Worm (Caenorhabditis elegans) whole organism, L2 larva: ENCODE data around the gene sru-13.

Experiments used
- C34F6.9 ChIP-seq: fragments of 150-350 bp; optimal IDR thresholded peaks from 2 replicates; lab custom pipeline; 2014; ENCODE audit warnings: missing biosample characterization, missing genetic modification characterization
- F13H6.1 ChIP-seq: sonication (generic microtip); optimal IDR thresholded peaks from 2 replicates; lab custom pipeline; 2016; ENCODE audit warnings: missing genetic modification characterization, missing compliant biosample characterization
- R02D3.7 ChIP-seq: fragments of 150-350 bp; optimal IDR thresholded peaks from 2 replicates; lab custom pipeline; 2014; ENCODE audit warnings: missing biosample characterization, missing genetic modification characterization
- Y55F3AM.14 ChIP-seq: fragments of 200-800 bp; sonication (Bioruptor generic); optimal IDR thresholded peaks from 2 replicates; lab custom pipeline; 2018; ENCODE audit warnings: mild to moderate bottlenecking, missing genetic modification characterization, missing compliant biosample characterization
- ZK546.5 ChIP-seq: sonication (generic microtip); optimal IDR thresholded peaks from 2 replicates; lab custom pipeline; 2017; ENCODE audit warnings: missing biosample characterization, missing genetic modification characterization
- alr-1 ChIP-seq: fragments of 150-350 bp; optimal IDR thresholded peaks from 2 replicates; lab custom pipeline; 2014; ENCODE audit warnings: missing biosample characterization, missing genetic modification characterization
- aly-2 ChIP-seq: fragments of 150-350 bp; optimal IDR thresholded peaks from 2 replicates; lab custom pipeline; 2014; ENCODE audit warnings: missing biosample characterization, missing genetic modification characterization
- ama-1 ChIP-seq: fragments of 150-350 bp; optimal IDR thresholded peaks from 2 replicates; lab custom pipeline; 2018; ENCODE audit warnings: inconsistent platforms
- blmp-1 ChIP-seq: sonication (generic microtip); optimal IDR thresholded peaks from 2 replicates; lab custom pipeline; 2017; ENCODE audit warnings: missing genetic modification characterization, mild to moderate bottlenecking, missing compliant biosample characterization, antibody characterized with exemption, moderate library complexity; ENCODE audit not compliant: insufficient read depth
- ceh-16 ChIP-seq: fragments of 150-350 bp; optimal IDR thresholded peaks from 2 replicates; lab custom pipeline; 2014; ENCODE audit warnings: missing biosample characterization, missing genetic modification characterization
- ceh-82 ChIP-seq: fragments of 150-350 bp; optimal IDR thresholded peaks from 2 replicates; lab custom pipeline; 2014; ENCODE audit warnings: missing biosample characterization, missing genetic modification characterization
- crh-2 ChIP-seq: sonication (generic microtip); optimal IDR thresholded peaks from 2 replicates; lab custom pipeline; 2017; ENCODE audit warnings: missing biosample characterization, missing genetic modification characterization
- dmd-4 ChIP-seq: sonication (generic microtip); optimal IDR thresholded peaks from 2 replicates; lab custom pipeline; 2017; ENCODE audit warnings: missing biosample characterization, missing genetic modification characterization
- egl-27 ChIP-seq: sonication (generic microtip); optimal IDR thresholded peaks from 3 replicates; lab custom pipeline; 2017; ENCODE audit warnings: missing biosample characterization, missing genetic modification reagents, missing genetic modification characterization
- elt-1 ChIP-seq: fragments of 150-350 bp; optimal IDR thresholded peaks from 2 replicates; lab custom pipeline; 2014; ENCODE audit warnings: missing biosample characterization, missing genetic modification characterization
- elt-3 ChIP-seq: sonication (generic microtip); optimal IDR thresholded peaks from 2 replicates; lab custom pipeline; 2017; ENCODE audit warnings: missing biosample characterization, missing genetic modification characterization
- fos-1 ChIP-seq: fragments of 150-350 bp; optimal IDR thresholded peaks from 2 replicates; lab custom pipeline; 2014; ENCODE audit warnings: missing biosample characterization, missing genetic modification characterization
- gmeb-1 ChIP-seq: fragments of 150-350 bp; optimal IDR thresholded peaks from 2 replicates; lab custom pipeline; 2014; ENCODE audit warnings: missing biosample characterization, missing genetic modification characterization
- lin-11 ChIP-seq: fragments of 150-350 bp; sonication (generic microtip); optimal IDR thresholded peaks from 2 replicates; lab custom pipeline; 2014; ENCODE audit warnings: missing biosample characterization, missing genetic modification characterization, inconsistent platforms, mixed read lengths
- lin-13 ChIP-seq: fragments of 150-350 bp; optimal IDR thresholded peaks from 2 replicates; lab custom pipeline; 2014; ENCODE audit warnings: missing biosample characterization, missing genetic modification reagents, missing genetic modification characterization
- lin-39 ChIP-seq: fragments of 150-350 bp; optimal IDR thresholded peaks from 2 replicates; lab custom pipeline; 2014; ENCODE audit warnings: missing biosample characterization, missing genetic modification reagents, missing genetic modification characterization
- lsy-2 ChIP-seq, 2 experiments: fragments of 150-350 bp in 1 of 2; sonication (generic microtip) in 1 of 2; optimal IDR thresholded peaks; 2 replicates each; lab custom pipeline; 2014 to 2017; ENCODE audit warnings: missing biosample characterization in 2 of 2, missing genetic modification characterization in 2 of 2
- mab-5 ChIP-seq: fragments of 150-350 bp; optimal IDR thresholded peaks from 2 replicates; lab custom pipeline; 2014; ENCODE audit warnings: missing biosample characterization, missing genetic modification characterization
- mbf-1 ChIP-seq: sonication (generic microtip); optimal IDR thresholded peaks from 2 replicates; lab custom pipeline; 2017; ENCODE audit warnings: missing biosample characterization, missing genetic modification characterization
- mdl-1 ChIP-seq, 2 experiments: fragments of 150-350 bp in 1 of 2; sonication (generic microtip) in 1 of 2; optimal IDR thresholded peaks; 2 replicates each; lab custom pipeline; 2017; ENCODE audit warnings: missing biosample characterization in 2 of 2, missing genetic modification characterization in 2 of 2
- nhr-10 ChIP-seq: sonication (generic microtip); optimal IDR thresholded peaks from 2 replicates; lab custom pipeline; 2017; ENCODE audit warnings: missing biosample characterization, missing genetic modification characterization
- nhr-11 ChIP-seq: fragments of 150-350 bp; optimal IDR thresholded peaks from 2 replicates; lab custom pipeline; 2014; ENCODE audit warnings: missing biosample characterization, missing genetic modification characterization
- nhr-12 ChIP-seq: fragments of 150-350 bp; optimal IDR thresholded peaks from 2 replicates; lab custom pipeline; 2014; ENCODE audit warnings: missing biosample characterization, missing genetic modification characterization
- nhr-129 ChIP-seq: fragments of 150-350 bp; optimal IDR thresholded peaks from 2 replicates; lab custom pipeline; 2014; ENCODE audit warnings: missing biosample characterization, missing genetic modification characterization
- nhr-21 ChIP-seq: fragments of 150-350 bp; optimal IDR thresholded peaks from 2 replicates; lab custom pipeline; 2014; ENCODE audit warnings: missing biosample characterization, missing genetic modification characterization
- nhr-23 ChIP-seq: fragments of 150-350 bp; optimal IDR thresholded peaks from 2 replicates; lab custom pipeline; 2014; ENCODE audit warnings: missing biosample characterization, missing genetic modification reagents, missing genetic modification characterization
- nhr-237 ChIP-seq: fragments of 150-350 bp; optimal IDR thresholded peaks from 2 replicates; lab custom pipeline; 2014; ENCODE audit warnings: missing biosample characterization, missing genetic modification characterization
- nhr-25 ChIP-seq: fragments of 150-350 bp; sonication (generic microtip); optimal IDR thresholded peaks from 3 replicates; lab custom pipeline; 2014; ENCODE audit warnings: missing biosample characterization, missing genetic modification characterization
- nhr-6 ChIP-seq: fragments of 150-350 bp; optimal IDR thresholded peaks from 2 replicates; lab custom pipeline; 2014; ENCODE audit warnings: missing biosample characterization, missing genetic modification characterization
- nhr-77 ChIP-seq: fragments of 150-350 bp; optimal IDR thresholded peaks from 2 replicates; lab custom pipeline; 2014; ENCODE audit warnings: missing biosample characterization, missing genetic modification characterization
- peb-1 ChIP-seq: fragments of 150-350 bp; optimal IDR thresholded peaks from 2 replicates; lab custom pipeline; 2014; ENCODE audit warnings: missing biosample characterization, missing genetic modification characterization
- sem-4 ChIP-seq: fragments of 150-350 bp; optimal IDR thresholded peaks from 2 replicates; lab custom pipeline; 2014; ENCODE audit warnings: missing biosample characterization, missing genetic modification reagents, missing genetic modification characterization
- skn-1 ChIP-seq: sonication (generic microtip); optimal IDR thresholded peaks from 2 replicates; lab custom pipeline; 2017; ENCODE audit warnings: missing biosample characterization, missing genetic modification characterization
- sma-3 ChIP-seq: sonication (generic microtip); optimal IDR thresholded peaks from 2 replicates; lab custom pipeline; 2016; ENCODE audit warnings: missing genetic modification reagents, missing genetic modification characterization, missing compliant biosample characterization
- sma-9 ChIP-seq, 2 experiments: fragments of 150-350 bp in 1 of 2; sonication (generic microtip) in 1 of 2; optimal IDR thresholded peaks; 2 replicates each; lab custom pipeline; 2014 to 2016; ENCODE audit warnings: missing genetic modification characterization in 2 of 2, mild to moderate bottlenecking in 1 of 2, missing biosample characterization in 1 of 2, missing compliant biosample characterization in 1 of 2, missing genetic modification reagents in 1 of 2, moderate library complexity in 1 of 2
- snpc-4 ChIP-seq: fragments of 150-350 bp; optimal IDR thresholded peaks from 2 replicates; lab custom pipeline; 2014; ENCODE audit warnings: missing biosample characterization, missing genetic modification characterization
- unc-39 ChIP-seq: fragments of 150-350 bp; optimal IDR thresholded peaks from 2 replicates; lab custom pipeline; 2014; ENCODE audit warnings: missing biosample characterization, missing genetic modification characterization
- unc-55 ChIP-seq: fragments of 150-350 bp; sonication (generic microtip); optimal IDR thresholded peaks from 3 replicates; lab custom pipeline; 2014; ENCODE audit warnings: missing biosample characterization, missing genetic modification reagents, missing genetic modification characterization
- unc-62 ChIP-seq: fragments of 150-350 bp; optimal IDR thresholded peaks from 2 replicates; lab custom pipeline; 2014; ENCODE audit warnings: missing biosample characterization, missing genetic modification reagents, missing genetic modification characterization
- zag-1 ChIP-seq: fragments of 150-350 bp; optimal IDR thresholded peaks from 2 replicates; lab custom pipeline; 2014; ENCODE audit warnings: missing biosample characterization, missing genetic modification characterization
- ztf-1 ChIP-seq: fragments of 200-800 bp; sonication (Bioruptor generic); conservative IDR thresholded peaks from 2 replicates; pipeline ENCODE4 v1.3.6; 2022; ENCODE audit warnings: missing genetic modification characterization, missing compliant biosample characterization
- ztf-11 ChIP-seq: sonication (generic microtip); optimal IDR thresholded peaks from 2 replicates; lab custom pipeline; 2017; ENCODE audit warnings: missing biosample characterization, missing genetic modification characterization
- ztf-4 ChIP-seq: fragments of 150-350 bp; optimal IDR thresholded peaks from 2 replicates; lab custom pipeline; 2014; ENCODE audit warnings: missing biosample characterization, missing genetic modification characterization

Gene sru-13

DNA sequence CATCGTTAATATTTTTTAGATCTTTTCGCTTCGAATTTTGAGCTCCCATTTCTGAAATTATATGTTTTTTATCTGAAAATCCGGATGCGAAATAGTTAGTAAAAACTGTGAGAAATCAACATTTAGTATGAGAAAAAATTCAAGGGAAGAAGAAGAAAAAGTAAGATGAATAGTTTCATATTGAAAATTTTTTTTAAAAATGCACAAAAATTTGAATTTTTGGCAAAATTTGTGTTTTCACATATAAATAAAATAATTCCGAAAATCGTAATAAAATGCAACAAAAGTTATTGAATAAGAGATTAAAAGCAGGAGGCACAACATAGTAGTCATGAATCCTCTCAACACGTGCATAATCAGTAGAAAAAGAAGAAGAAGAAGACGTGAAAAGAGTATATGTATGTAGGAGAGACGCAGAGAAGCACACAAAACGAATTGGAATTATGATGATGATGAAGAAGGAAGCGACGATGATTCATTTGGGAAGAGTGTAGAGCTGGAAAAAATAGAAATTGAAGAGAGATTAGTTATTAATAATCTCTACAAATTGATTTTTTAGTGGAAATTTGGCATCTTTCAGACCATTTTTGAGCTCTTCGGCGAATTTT, 43.6 kb upstream of the sru-13 start, which contains the start of gene eak-7:
Gene eak-7, minus strand, starts transcription at position 51 of the 608 bp plus-strand sequence.
- peak; percentile 50 for TF ChIP-seq unc-55 (GFP tag; lab: Kevin White, UChicago)
- peak; percentile 4 for TF ChIP-seq crh-2
- no peak for TF ChIP-seq unc-62 (GFP tag; lab: Kevin White, UChicago)
- peak; percentile 55 for TF ChIP-seq C34F6.9 (tag; lab: Kevin White, UChicago)
- no peak for TF ChIP-seq ceh-82 (tag; lab: Kevin White, UChicago)
- TF ChIP-seq fos-1: peak; percentile 15

DNA sequence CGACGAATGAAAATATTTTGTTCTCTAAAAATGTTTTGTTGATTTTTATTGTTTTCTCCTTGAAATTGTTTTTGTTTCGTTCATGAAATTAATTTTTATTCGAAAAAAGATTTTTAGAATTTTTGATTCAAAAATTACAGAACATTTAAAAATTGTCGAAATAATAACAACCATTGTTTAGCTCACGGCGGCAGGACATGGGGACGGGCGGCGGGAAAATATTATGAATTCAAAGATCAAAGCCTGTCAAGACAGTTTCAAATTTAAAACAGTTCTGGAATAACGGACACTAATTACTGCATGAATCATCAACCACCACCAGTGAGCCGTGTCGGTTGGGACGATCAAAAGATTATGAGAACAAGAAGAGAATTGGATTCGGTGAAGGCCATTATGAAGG, 38.1 kb upstream of the sru-13 start, which contains the start of gene snb-7:
Gene snb-7, plus strand, starts transcription at position 301 of the 400 bp plus-strand sequence.
- TF ChIP-seq ZK546.5 (tag; lab: Kevin White, UChicago) (no peak), sem-4 (tag; lab: Kevin White, UChicago) (no peak)

DNA sequence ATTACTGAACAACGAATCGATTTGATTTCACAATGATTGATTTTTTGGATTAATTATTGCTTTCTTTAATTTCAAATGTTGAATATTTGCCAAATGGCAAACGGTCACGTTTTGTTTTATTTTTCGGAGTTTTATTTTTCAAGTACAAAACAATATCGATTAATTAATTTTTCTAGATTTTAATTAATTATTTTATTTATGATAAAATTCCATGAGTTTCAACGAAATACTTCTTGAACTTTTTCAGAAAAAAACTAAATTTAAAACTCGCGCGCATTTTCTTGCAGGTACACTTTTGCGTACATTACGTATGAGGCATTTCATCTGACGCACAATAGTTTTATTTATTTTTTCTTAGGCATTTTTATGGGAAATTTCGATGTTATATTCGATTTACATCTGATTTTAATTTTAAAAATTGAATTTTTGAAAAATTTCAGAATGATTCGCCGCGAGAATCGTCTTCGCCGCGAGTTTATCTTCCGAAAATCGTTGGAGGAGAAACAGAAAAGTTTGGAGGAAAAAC, 36.6 kb upstream of the sru-13 start, which contains the start of the genes ZK795.2 and ZK795.3:
Gene ZK795.2, minus strand, starts transcription at position 51 of the 526 bp plus-strand sequence.
Gene ZK795.3, plus strand, starts transcription at position 441 of the 526 bp plus-strand sequence.
- TF ChIP-seq ztf-11 (tag; lab: Kevin White, UChicago) (no peak), ZK546.5 (tag; lab: Kevin White, UChicago) (no peak), sma-3 (GFP tag; lab: Kevin White, UChicago) (peak; percentile 42), sem-4 (tag; lab: Kevin White, UChicago) (no peak), alr-1 (no peak), C34F6.9 (tag; lab: Kevin White, UChicago) (peak; percentile 84), ztf-1 (GFP tag; lab: Robert Waterston, UW) (no peak), skn-1 (tag; lab: Kevin White, UChicago) (no peak), nhr-23 (tag; lab: Kevin White, UChicago) (no peak), egl-27 (tag; lab: Kevin White, UChicago) (no peak), nhr-77 (tag; lab: Kevin White, UChicago) (no peak), elt-1 (tag; lab: Kevin White, UChicago) (no peak), nhr-237 (no peak), R02D3.7 (tag; lab: Kevin White, UChicago) (no peak), Y55F3AM.14 (GFP tag; lab: Kevin White, UChicago) (no peak), mbf-1 (no peak), mab-5 (tag; lab: Kevin White, UChicago) (peak; percentile 11), lsy-2 (tag; optimal IDR thresholded peaks at IDR 0.05; lab: Kevin White, UChicago) (peak; percentile 73 to 85), ceh-82 (tag; lab: Kevin White, UChicago) (no peak), F13H6.1 (peak; percentile 1), elt-3 (tag; lab: Kevin White, UChicago) (no peak), snpc-4 (tag; lab: Kevin White, UChicago) (peak; percentile 39), crh-2 (peak; percentile 56), nhr-11 (tag; lab: Kevin White, UChicago) (no peak), unc-39 (no peak), ama-1 (lab: Kevin White, UChicago) (no peak), peb-1 (no peak), mdl-1 (tag; optimal IDR thresholded peaks at IDR 0.05; lab: Kevin White, UChicago) (no peak), lin-13 (peak; percentile 67), nhr-6 (peak; percentile 22), zag-1 (tag; lab: Kevin White, UChicago) (no peak), nhr-10 (no peak), nhr-25 (tag; lab: Kevin White, UChicago) (peak; percentile 74), sma-9 (GFP tag; optimal IDR thresholded peaks at IDR 0.05; lab: Kevin White, UChicago) (peak; percentile 56), sma-9 (tag; optimal IDR thresholded peaks at IDR 0.05; lab: Kevin White, UChicago) (no peak), gmeb-1 (tag; lab: Kevin White, UChicago) (peak; percentile 99), nhr-12 (no peak), ceh-16 (no peak), aly-2 (tag; lab: Kevin White, UChicago) (no peak), dmd-4 (no peak), nhr-129 (tag; lab: Kevin White, UChicago) (peak; percentile 19), lin-11 (tag; lab: Kevin White, UChicago) (no peak), nhr-21 (tag; lab: Kevin White, UChicago) (peak; percentile 32), unc-55 (GFP tag; lab: Kevin White, UChicago) (peak; percentile 88), fos-1 (peak; percentile 11), lin-39 (tag; lab: Kevin White, UChicago) (no peak), ztf-4 (tag; lab: Kevin White, UChicago) (no peak), blmp-1 (no peak), unc-62 (GFP tag; lab: Kevin White, UChicago) (no peak)
- TF ChIP-seq, all 48 proteins: peak for 16
